Worm (Caenorhabditis elegans) whole organism, L1 larva: ENCODE measurements around the gene F41E6.12.

Experiments used
- ama-1 ChIP-seq: fragments of 150-350 bp; optimal IDR thresholded peaks from 2 replicates; lab custom pipeline; 2014
- blmp-1 ChIP-seq: fragments of 150-350 bp; optimal IDR thresholded peaks from 2 replicates; lab custom pipeline; 2014; ENCODE audit warnings: missing biosample characterization, missing genetic modification characterization
- efl-1 ChIP-seq, 4 experiments: fragments of 150-350 bp; optimal IDR thresholded peaks in 3 of 4; peaks in 1 of 4; 1 replicate in 1 of 4; 2 replicates in 3 of 4; lab custom pipeline; 2014; ENCODE audit warnings: missing biosample characterization in 2 of 4, missing genetic modification characterization in 2 of 4, missing genetic modification reagents in 2 of 4
- lin-13 ChIP-seq: fragments of 150-350 bp; optimal IDR thresholded peaks from 2 replicates; lab custom pipeline; 2014; ENCODE audit warnings: missing biosample characterization, missing genetic modification reagents, missing genetic modification characterization
- ztf-11 ChIP-seq, 2 experiments: sonication (generic microtip); optimal IDR thresholded peaks; 2 replicates each; lab custom pipeline; 2016 to 2017; ENCODE audit warnings: missing genetic modification characterization in 2 of 2, missing biosample characterization in 1 of 2, missing compliant biosample characterization in 1 of 2

DNA sequence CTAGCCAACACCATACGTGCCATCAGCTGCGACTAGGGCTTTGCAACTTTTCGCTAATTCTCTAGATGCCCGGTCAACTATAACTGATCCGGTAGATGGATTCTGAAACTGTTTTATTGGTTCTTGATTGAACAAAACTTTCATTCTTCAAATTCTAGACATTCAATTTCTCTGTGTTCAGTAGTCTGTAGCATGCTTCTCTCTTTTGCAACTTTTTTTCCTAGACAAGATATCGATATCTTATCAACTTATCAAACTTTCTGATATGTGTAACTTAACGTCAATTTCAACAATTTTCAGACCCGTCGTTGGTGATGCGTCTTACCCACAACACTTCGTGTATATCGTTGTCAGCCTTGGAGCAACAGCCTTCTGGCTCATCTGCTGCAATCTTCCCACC is 36.8 kb upstream of the F41E6.12 start, which contains the start of gene ZC190.4:
- TF ChIP-seq lin-13 (GFP tag; lab: Kevin White, UChicago) (no peak), efl-1 (optimal IDR thresholded peaks at IDR 0.05; lab: Kevin White, UChicago) (no peak), efl-1 (GFP tag; optimal IDR thresholded peaks at IDR 0.05 in 1 of 2; lab: Kevin White, UChicago) (peak in 1 of 2 experiments; percentile 58), blmp-1 (tag; lab: Kevin White, UChicago) (no peak), ztf-11 (tag; optimal IDR thresholded peaks at IDR 0.05; lab: Kevin White, UChicago) (no peak), ama-1 (lab: Kevin White, UChicago) (no peak)
